Fruit fly (Drosophila melanogaster) whole organism, pupa: Measurements from ENCODE around the gene CG9147.

Experiments used
- CG12605 ChIP-seq: fragments of 200-800 bp; sonication (Bioruptor generic); IDR thresholded peaks from 2 replicates; pipeline ENCODE4 v1.3.6; 2022; ENCODE audit warnings: missing biosample characterization, missing genetic modification characterization
- CG13204 ChIP-seq: fragments of 200-800 bp; sonication (Bioruptor generic); optimal IDR thresholded peaks from 2 replicates; lab custom pipeline; 2018; ENCODE audit warnings: missing biosample characterization, mild to moderate bottlenecking, missing genetic modification characterization, moderate library complexity
- CG14655 ChIP-seq: fragments of 200-800 bp; sonication (Bioruptor generic); optimal IDR thresholded peaks from 3 replicates; lab custom pipeline; 2017; ENCODE audit warnings: mild to moderate bottlenecking, missing biosample characterization, missing genetic modification reagents, missing genetic modification characterization
- CG17806 ChIP-seq: fragments of 200-800 bp; sonication (Bioruptor generic); optimal IDR thresholded peaks from 2 replicates; lab custom pipeline; 2018; ENCODE audit warnings: missing biosample characterization, mild to moderate bottlenecking, missing genetic modification characterization, moderate library complexity
- CG34367 ChIP-seq: fragments of 200-800 bp; sonication (Bioruptor generic); optimal IDR thresholded peaks from 2 replicates; lab custom pipeline; 2018; ENCODE audit warnings: missing biosample characterization, mild to moderate bottlenecking, missing genetic modification characterization
- CG4496 ChIP-seq: fragments of 200-800 bp; sonication (Bioruptor generic); IDR thresholded peaks from 3 replicates; pipeline ENCODE4 v1.3.6; 2022; ENCODE audit warnings: missing biosample characterization, missing genetic modification characterization
- Ets98B ChIP-seq: fragments of 200-800 bp; sonication (Bioruptor generic); IDR thresholded peaks from 2 replicates; pipeline ENCODE4 v1.3.6; 2022; ENCODE audit warnings: missing biosample characterization, missing genetic modification characterization
- Pif1B ChIP-seq: fragments of 200-800 bp; sonication (Bioruptor generic); optimal IDR thresholded peaks from 3 replicates; lab custom pipeline; 2016; ENCODE audit warnings: missing biosample characterization, missing genetic modification characterization
- Snoo ChIP-seq: fragments of 200-800 bp; sonication (Bioruptor generic); optimal IDR thresholded peaks from 3 replicates; lab custom pipeline; 2017; ENCODE audit warnings: missing biosample characterization, mild to moderate bottlenecking, missing genetic modification characterization, inconsistent platforms
- rn ChIP-seq: fragments of 200-800 bp; sonication (Bioruptor generic); IDR thresholded peaks from 2 replicates; pipeline ENCODE4 v1.3.6; 2022; ENCODE audit warnings: missing biosample characterization, missing genetic modification characterization

DNA sequence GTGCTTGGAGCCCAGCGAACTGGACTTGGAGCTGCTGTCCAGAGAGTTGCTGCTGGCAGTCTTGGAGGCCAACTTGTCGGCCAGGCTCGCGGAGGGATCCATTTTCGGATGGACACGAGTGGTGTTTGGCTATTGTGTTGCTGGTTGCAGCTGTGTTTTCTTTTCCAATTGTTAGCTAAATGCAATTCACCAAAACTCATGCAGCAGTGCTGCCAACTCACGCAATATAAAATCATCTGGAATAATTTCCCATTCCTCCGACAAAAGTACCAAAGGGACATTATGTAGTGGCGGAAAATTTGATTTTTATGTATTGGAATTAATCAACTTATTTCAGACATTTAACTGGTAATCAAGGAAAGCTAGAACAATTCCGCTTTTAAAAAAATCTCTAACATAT lies 29.1 kb upstream of the CG9147 start, which contains the start of gene mtm:
- TF ChIP-seq CG17806 (tag; lab: Kevin White, UChicago) (no peak), CG34367 (no peak), CG12605 (GFP tag; lab: Robert Waterston, UW) (no peak), Ets98B (GFP tag; lab: Robert Waterston, UW) (no peak), CG14655 (GFP tag; lab: Kevin White, UChicago) (no peak), CG4496 (GFP tag; lab: Robert Waterston, UW) (no peak), CG13204 (GFP tag; lab: Kevin White, UChicago) (no peak), Pif1B (GFP tag; lab: Kevin White, UChicago) (no peak), rn (GFP tag; lab: Robert Waterston, UW) (no peak), Snoo (no peak)
